Fruit fly (Drosophila melanogaster): ENCODE data around the gene CG34174.

CG34174 gene

DNA sequence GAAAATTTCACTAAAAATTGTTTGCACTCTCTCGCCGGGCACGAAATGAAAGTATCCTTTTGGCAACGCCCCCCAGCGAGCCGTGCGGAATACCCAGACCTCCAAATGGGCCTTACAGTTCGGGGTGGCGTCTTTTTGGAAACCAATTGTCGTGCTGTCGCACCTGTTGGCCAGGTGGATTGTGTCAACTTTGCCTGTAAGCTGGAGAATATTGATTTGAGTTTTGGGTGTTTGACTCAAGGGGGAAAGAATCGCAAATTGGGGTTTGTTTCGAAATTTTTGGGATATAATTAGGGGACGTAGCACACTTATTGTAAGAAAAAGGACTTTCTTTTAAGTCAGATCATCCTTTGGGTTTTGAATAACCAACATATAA, 16.0 kb upstream of the CG34174 start:
- no peak for TF ChIP-seq ttk (optimal IDR thresholded peaks at IDR 0.05)
- no peak for TF ChIP-seq Myc (optimal IDR thresholded peaks at IDR 0.05)
- no peak for TF ChIP-seq insv (optimal IDR thresholded peaks at IDR 0.05)
- no peak for TF ChIP-seq h (optimal IDR thresholded peaks at IDR 0.05)
- no peak for TF ChIP-seq Sin3A (optimal IDR thresholded peaks at IDR 0.05)
- TF ChIP-seq psq (optimal IDR thresholded peaks at IDR 0.05) = no peak

DNA sequence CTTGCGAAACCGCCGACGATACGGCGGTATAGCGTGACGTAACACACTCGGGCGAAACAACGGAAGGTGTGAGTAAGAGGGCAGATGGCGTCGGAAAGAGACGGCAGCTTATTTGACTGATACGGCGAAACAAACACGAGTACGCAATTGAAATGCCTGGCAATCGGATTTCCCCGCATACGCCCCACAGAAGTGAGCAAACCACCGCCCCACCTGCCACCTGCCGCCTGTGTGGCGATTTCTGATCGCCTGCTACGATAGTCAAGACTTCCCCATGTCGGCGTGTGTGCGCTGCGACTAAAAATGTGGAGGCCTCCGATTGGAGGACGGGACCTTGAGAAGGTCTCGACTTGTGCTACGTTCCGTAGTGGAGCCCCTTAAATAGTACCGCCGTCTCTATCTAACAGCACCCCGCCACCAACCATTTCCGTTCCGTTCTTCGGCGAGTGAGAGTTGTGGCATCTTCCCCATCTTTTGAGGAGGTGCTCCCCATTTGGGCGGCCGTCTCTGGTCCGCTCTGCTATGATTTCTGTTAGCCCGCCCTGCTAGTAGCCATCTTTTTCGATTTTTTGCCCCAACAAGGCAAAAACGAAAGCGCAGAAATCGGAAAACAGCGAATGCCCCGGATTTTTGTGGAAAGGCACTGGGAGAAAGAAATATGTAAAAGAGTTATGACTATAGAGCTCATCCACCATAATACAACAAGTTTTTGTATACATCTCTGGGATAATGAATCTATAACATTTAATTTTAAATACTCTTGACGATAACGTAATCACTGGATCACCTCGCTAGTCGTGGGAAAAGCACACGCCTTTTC, 15.2 kb upstream of the CG34174 start:
- TF ChIP-seq insv (optimal IDR thresholded peaks at IDR 0.05) (no peak), Sin3A (optimal IDR thresholded peaks at IDR 0.05) (no peak), h (optimal IDR thresholded peaks at IDR 0.05) (no peak), psq (optimal IDR thresholded peaks at IDR 0.05) (no peak), Myc (optimal IDR thresholded peaks at IDR 0.05) (no peak), ttk (optimal IDR thresholded peaks at IDR 0.05) (no peak)

DNA sequence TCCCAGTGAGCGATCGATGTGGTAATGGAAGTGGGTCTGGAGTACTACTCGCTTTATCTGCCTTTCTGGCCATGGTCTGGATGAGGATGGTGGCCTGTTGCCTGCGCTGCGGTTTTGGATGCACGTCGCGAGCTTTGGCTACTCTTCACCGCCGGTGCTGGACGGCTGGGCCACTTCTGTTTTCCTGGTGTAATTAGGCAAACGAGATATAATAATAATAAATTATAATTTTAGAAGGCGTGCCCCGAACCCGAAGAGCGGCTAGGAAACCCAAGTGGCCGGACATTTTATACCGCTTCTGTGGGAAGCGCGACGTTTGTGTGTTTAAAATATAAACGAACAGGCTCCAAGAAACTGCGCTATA, 14.7 kb upstream of the CG34174 start:
- no peak for TF ChIP-seq Myc (optimal IDR thresholded peaks at IDR 0.05)
- TF ChIP-seq h (optimal IDR thresholded peaks at IDR 0.05) = no peak
- TF ChIP-seq ttk (optimal IDR thresholded peaks at IDR 0.05) = no peak
- TF ChIP-seq psq (optimal IDR thresholded peaks at IDR 0.05) = no peak
- no peak for TF ChIP-seq insv (optimal IDR thresholded peaks at IDR 0.05)
- no peak for TF ChIP-seq Sin3A (optimal IDR thresholded peaks at IDR 0.05)

DNA sequence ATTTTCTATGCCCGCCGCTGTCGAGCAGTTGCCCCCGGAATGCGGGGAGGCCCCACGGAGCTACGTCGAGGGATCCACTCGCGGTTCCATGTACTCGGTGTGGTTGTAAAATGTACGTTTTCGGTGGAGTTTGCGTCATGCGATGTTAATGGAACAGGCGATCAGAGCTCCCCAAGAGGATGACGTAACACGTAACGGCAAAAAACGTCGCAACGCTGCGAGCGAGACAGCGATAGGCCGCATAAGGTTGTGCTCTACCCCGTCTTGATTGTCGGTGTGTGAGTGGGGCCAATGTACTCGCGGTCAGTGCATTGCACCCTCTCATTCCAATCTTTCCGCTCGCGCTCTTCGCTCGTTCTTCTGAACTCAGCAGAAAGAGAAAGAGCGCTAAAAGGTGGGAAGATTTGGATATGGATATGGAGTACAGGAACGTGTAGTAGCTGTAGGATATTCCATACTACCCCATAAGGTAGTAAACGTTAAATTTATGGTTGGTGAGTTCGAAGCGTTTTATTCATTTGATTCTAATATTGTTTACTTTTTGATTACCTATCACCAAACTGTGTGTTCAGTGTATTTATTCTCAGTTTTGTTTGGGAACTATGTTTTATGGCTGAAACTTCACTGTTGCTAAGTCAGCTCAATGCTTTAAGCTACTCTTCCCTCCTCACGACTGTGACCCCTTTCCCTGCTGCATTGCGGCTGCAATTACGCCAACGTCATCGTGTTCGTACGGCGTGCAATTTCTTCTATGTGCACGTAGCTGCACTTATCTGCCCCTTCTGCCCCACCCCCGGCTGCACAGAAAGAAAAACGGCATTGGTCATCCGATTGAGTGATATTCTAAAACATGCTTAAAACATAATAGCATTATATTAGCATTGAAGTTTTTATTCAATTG, 13.7 kb upstream of the CG34174 start:
- no peak for TF ChIP-seq Sin3A (optimal IDR thresholded peaks at IDR 0.05)

DNA sequence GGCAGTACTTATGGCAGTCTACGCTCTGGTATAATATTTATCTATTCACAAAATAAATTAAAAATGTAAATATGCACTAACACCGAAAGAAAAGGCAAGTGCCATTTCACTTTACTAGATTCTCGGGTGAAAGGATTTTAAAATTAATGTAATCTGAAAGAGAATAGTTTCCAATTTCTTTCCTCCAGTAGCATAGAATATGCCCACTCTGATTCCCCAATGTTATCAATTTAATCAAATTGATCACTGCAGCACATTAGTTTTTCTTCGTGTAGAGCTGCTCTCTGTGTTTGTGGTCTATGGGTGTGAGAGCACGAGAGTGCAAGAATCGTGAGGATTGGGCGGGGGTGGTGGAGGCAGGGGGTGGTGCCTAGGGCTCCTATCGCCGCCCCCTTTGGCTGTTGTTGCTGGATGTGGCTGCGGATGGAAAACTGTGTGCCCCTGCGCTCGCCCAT, 12.9 kb upstream of the CG34174 start:
- TF ChIP-seq Myc (optimal IDR thresholded peaks at IDR 0.05) (no peak), h (optimal IDR thresholded peaks at IDR 0.05) (no peak), Sin3A (optimal IDR thresholded peaks at IDR 0.05) (no peak), psq (optimal IDR thresholded peaks at IDR 0.05) (no peak), insv (optimal IDR thresholded peaks at IDR 0.05) (no peak), ttk (optimal IDR thresholded peaks at IDR 0.05) (no peak)

DNA sequence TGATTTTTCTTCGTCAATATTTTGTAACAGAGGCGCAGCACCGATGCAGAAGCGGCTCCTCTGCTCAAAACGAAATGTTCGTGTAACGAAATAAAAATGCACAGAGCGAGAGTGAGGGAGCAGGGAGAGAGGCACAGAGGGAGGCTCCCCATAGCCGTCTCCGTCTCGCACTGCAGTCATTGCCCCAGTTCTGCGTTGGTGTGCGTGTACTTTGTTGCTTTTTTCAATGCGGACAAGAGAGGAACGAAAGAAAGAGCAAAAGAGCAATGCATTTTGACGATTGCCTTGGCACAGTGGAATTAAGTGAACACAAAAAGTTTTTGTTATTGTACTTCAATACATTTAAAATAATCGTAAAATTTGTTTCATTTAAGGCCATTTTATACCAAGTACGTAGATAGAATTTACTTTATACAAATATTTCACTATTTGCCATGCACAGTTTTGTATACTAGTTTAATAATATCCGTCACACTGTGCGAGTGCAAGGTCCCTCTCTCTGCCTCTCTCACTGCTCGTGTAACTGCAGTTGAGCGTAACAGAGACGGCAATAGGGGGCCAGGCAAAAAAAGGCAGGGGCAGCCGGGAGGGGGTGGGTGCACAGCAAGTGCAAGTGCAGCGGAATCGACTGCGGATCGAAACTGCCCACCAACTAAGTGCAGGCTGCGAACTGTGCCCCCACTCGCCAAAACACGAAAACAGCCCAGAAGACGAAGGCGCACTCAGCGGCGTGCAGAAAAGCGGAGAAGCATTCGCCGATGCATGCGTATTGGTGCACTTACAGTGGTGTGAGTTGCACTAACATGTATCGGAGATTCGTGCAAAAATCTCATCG, 11.8 kb upstream of the CG34174 start:
- TF ChIP-seq Myc (optimal IDR thresholded peaks at IDR 0.05) (no peak), h (optimal IDR thresholded peaks at IDR 0.05) (no peak), psq (optimal IDR thresholded peaks at IDR 0.05) (no peak), insv (optimal IDR thresholded peaks at IDR 0.05) (no peak), ttk (optimal IDR thresholded peaks at IDR 0.05) (no peak), Sin3A (optimal IDR thresholded peaks at IDR 0.05) (no peak)

DNA sequence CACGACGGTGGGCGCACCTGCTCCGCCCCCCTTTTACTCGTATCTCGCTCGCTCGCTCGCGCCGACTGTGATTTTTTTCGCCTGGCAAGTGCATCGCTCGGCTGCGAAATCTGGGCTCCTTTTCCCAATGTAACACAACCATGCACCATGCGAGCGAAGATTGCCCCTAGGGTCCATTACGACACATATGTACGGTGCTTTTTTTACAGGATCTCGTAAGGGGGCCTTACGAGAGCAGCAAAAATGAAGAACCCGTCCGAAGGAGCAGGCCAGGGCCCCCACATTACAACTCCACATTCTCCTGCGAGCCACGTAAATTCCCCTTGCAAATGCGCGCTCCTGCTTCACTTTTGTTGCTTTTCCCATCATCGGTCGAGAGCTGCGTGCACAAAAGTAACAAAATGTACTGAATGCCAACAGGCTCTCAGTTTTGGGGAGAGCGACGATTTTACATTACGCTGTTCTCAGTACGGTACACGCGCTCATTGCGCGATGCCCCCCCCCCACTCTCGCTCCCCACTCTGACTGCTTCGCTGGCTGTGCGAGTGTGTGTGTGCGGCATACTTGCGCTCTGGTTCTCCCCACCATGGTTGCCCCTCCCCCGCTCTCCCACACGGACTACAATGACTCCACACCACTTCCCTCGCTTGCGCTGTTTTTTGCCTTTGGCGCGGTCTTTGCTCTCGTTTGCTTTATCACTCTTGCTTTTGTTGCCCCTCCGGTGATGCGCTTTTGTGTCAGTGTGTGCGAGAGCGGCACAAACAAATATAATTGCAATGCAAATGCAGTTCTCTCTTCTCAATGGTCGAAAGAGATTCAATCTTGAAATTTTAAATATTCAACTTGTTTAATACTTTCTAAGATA, 11.0 kb upstream of the CG34174 start:
- TF ChIP-seq Myc (optimal IDR thresholded peaks at IDR 0.05) (no peak), psq (optimal IDR thresholded peaks at IDR 0.05) (no peak), insv (optimal IDR thresholded peaks at IDR 0.05) (no peak), Sin3A (optimal IDR thresholded peaks at IDR 0.05) (no peak), h (optimal IDR thresholded peaks at IDR 0.05) (no peak), ttk (optimal IDR thresholded peaks at IDR 0.05) (no peak)

DNA sequence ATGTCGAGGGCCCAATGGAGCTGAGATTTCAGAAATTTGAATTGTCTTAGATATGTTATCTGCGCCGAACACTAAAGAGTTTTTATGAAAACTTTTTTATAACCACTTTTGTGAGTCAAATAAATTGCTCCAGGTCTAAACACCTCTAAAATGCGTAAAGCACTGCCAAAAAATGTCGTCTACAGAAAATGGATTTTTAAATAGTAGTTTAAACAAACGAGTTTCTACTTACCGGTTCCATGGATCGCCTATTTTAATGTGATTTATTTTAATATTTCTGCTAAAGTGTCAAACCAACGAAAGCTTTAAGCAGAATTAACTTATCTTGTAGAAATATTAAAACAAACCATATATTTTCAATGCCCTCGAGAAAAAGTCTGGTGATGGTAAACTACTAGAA, 8.0 kb upstream of the CG34174 start, which contains the start of gene CG31668:
Gene CG31668, minus strand, starts transcription at position 101 of the 400 bp plus-strand sequence.
- TF ChIP-seq h (optimal IDR thresholded peaks at IDR 0.05) (no peak), insv (optimal IDR thresholded peaks at IDR 0.05) (no peak), Myc (optimal IDR thresholded peaks at IDR 0.05) (no peak), psq (optimal IDR thresholded peaks at IDR 0.05) (no peak), Sin3A (optimal IDR thresholded peaks at IDR 0.05) (no peak), ttk (optimal IDR thresholded peaks at IDR 0.05) (no peak)

DNA sequence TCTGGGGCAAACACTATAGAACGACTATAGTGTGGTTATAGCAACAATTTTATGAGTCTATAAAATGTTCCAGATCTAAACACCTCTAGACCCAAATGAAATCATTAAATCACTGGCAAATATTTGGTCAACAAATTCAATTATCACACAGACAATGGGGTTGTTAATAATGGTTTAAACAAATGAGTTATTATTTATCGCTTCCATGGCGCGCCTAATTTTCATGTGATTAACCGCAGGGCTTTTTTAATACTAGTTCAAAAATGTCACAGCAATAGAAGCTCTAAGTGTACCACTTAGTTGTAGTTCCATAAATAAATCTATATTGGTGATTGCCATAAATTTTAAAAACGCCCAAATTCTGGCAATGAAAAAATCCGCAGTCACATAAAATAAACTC, 5.1 kb upstream of the CG34174 start, which contains the start of gene CG33124:
Gene CG33124, minus strand, starts transcription at position 101 of the 400 bp plus-strand sequence.
- TF ChIP-seq ttk (optimal IDR thresholded peaks at IDR 0.05) (no peak), Myc (optimal IDR thresholded peaks at IDR 0.05) (no peak), insv (optimal IDR thresholded peaks at IDR 0.05) (no peak), Sin3A (optimal IDR thresholded peaks at IDR 0.05) (no peak), psq (optimal IDR thresholded peaks at IDR 0.05) (no peak), h (optimal IDR thresholded peaks at IDR 0.05) (no peak)

DNA sequence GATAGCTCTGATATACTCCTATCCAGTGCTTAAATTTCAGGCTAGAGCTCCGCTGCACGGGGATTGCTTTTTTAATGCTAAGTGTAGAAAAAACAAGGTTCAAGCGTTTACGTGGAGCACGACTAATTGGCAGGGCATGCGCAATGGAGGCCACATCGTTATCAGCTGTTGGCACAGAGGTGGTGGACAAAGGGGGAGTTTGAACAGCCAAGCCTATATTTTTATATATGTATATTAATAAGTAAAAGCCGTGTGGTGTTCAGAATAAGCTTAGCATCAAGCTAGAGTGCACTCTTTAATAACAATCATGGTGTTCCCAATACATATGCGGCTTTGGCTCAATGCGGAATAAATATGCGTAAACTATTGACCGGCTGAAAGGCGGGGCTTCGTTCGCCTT, 1.6 kb upstream of the CG34174 start, which contains the start of gene CG15385:
Gene CG15385, minus strand, starts transcription at position 94 of the 400 bp plus-strand sequence.
- TF ChIP-seq ttk (optimal IDR thresholded peaks at IDR 0.05) = no peak
- TF ChIP-seq h (optimal IDR thresholded peaks at IDR 0.05) = no peak
- no peak for TF ChIP-seq insv (optimal IDR thresholded peaks at IDR 0.05)
- TF ChIP-seq psq (optimal IDR thresholded peaks at IDR 0.05) = no peak
- no peak for TF ChIP-seq Sin3A (optimal IDR thresholded peaks at IDR 0.05)
- TF ChIP-seq Myc (optimal IDR thresholded peaks at IDR 0.05) = no peak
